Worm (Caenorhabditis elegans) whole organism, mixed stage, embryonic: ENCODE data around the gene C04F5.8.

Source experiments
- M03D4.4 ChIP-seq: sonication (generic microtip); optimal IDR thresholded peaks from 2 replicates; lab custom pipeline; 2017; ENCODE audit warnings: mild to moderate bottlenecking, missing genetic modification characterization, missing compliant biosample characterization
- bed-3 ChIP-seq: fragments of 200-800 bp; sonication (Bioruptor generic); optimal IDR thresholded peaks from 3 replicates; lab custom pipeline; 2018; ENCODE audit warnings: mild to moderate bottlenecking, missing genetic modification characterization, moderate library complexity, missing compliant biosample characterization
- blmp-1 ChIP-seq: fragments of 150-350 bp; optimal IDR thresholded peaks from 2 replicates; lab custom pipeline; 2014; ENCODE audit warnings: missing biosample characterization, missing genetic modification characterization
- ceh-39 ChIP-seq: fragments of 150-350 bp; optimal IDR thresholded peaks from 2 replicates; lab custom pipeline; 2014; ENCODE audit warnings: missing biosample characterization, missing genetic modification characterization
- ceh-43 ChIP-seq: fragments of 200-800 bp; sonication (Bioruptor generic); optimal IDR thresholded peaks from 2 replicates; lab custom pipeline; 2018; ENCODE audit warnings: mild to moderate bottlenecking, missing genetic modification characterization, moderate library complexity, missing compliant biosample characterization
- ceh-83 ChIP-seq: fragments of 200-800 bp; sonication (Bioruptor generic); optimal IDR thresholded peaks from 2 replicates; lab custom pipeline; 2018; ENCODE audit warnings: mild to moderate bottlenecking, missing genetic modification characterization, missing compliant biosample characterization
- elt-1 ChIP-seq: sonication (generic microtip); optimal IDR thresholded peaks from 2 replicates; lab custom pipeline; 2017; ENCODE audit warnings: missing genetic modification characterization, mild to moderate bottlenecking, missing compliant biosample characterization, antibody characterized with exemption, moderate library complexity, borderline replicate concordance; ENCODE audit not compliant: insufficient read depth
- elt-3 ChIP-seq: fragments of 150-350 bp; optimal IDR thresholded peaks from 2 replicates; lab custom pipeline; 2014; ENCODE audit warnings: missing biosample characterization, missing genetic modification characterization
- flh-1 ChIP-seq: fragments of 200-800 bp; sonication (Bioruptor generic); optimal IDR thresholded peaks from 2 replicates; lab custom pipeline; 2018; ENCODE audit warnings: mild to moderate bottlenecking, missing genetic modification characterization, moderate library complexity, missing compliant biosample characterization
- hlh-1 ChIP-seq: fragments of 150-350 bp; optimal IDR thresholded peaks from 2 replicates; lab custom pipeline; 2014; ENCODE audit warnings: missing biosample characterization, missing genetic modification reagents, missing genetic modification characterization
- lin-32 ChIP-seq: fragments of 200-800 bp; sonication (Bioruptor generic); optimal IDR thresholded peaks from 2 replicates; lab custom pipeline; 2018; ENCODE audit warnings: mild to moderate bottlenecking, missing genetic modification characterization, missing compliant biosample characterization
- lsy-2 ChIP-seq: fragments of 150-350 bp; optimal IDR thresholded peaks from 2 replicates; lab custom pipeline; 2014; ENCODE audit warnings: missing biosample characterization, missing genetic modification characterization
- mep-1 ChIP-seq: fragments of 150-350 bp; optimal IDR thresholded peaks from 2 replicates; lab custom pipeline; 2017; ENCODE audit warnings: missing biosample characterization, missing genetic modification reagents, missing genetic modification characterization, inconsistent platforms
- mls-2 ChIP-seq: sonication (generic microtip); optimal IDR thresholded peaks from 2 replicates; lab custom pipeline; 2016; ENCODE audit warnings: mild to moderate bottlenecking, missing genetic modification characterization, moderate library complexity, missing compliant biosample characterization
- nhr-12 ChIP-seq: fragments of 150-350 bp; optimal IDR thresholded peaks from 2 replicates; lab custom pipeline; 2014; ENCODE audit warnings: missing biosample characterization, missing genetic modification characterization
- nhr-237 ChIP-seq: fragments of 150-350 bp; optimal IDR thresholded peaks from 2 replicates; lab custom pipeline; 2014; ENCODE audit warnings: missing biosample characterization, missing genetic modification characterization
- nhr-28 ChIP-seq: fragments of 150-350 bp; optimal IDR thresholded peaks from 2 replicates; lab custom pipeline; 2014; ENCODE audit warnings: missing biosample characterization, missing genetic modification characterization
- pha-4 ChIP-seq: fragments of 150-350 bp; optimal IDR thresholded peaks from 2 replicates; lab custom pipeline; 2018; ENCODE audit warnings: missing biosample characterization, missing genetic modification reagents, missing genetic modification characterization
- sem-2 ChIP-seq: fragments of 200-800 bp; sonication (Bioruptor generic); optimal IDR thresholded peaks from 2 replicates; lab custom pipeline; 2018; ENCODE audit warnings: mild to moderate bottlenecking, missing genetic modification characterization, missing compliant biosample characterization
- snpc-4 ChIP-seq: fragments of 150-350 bp; optimal IDR thresholded peaks from 2 replicates; lab custom pipeline; 2014; ENCODE audit warnings: missing biosample characterization, missing genetic modification characterization
- sptf-1 ChIP-seq: sonication (generic microtip); optimal IDR thresholded peaks from 2 replicates; lab custom pipeline; 2017; ENCODE audit warnings: mild to moderate bottlenecking, missing genetic modification characterization, moderate library complexity, missing compliant biosample characterization
- tbx-8 ChIP-seq: fragments of 200-800 bp; sonication (Bioruptor generic); optimal IDR thresholded peaks from 2 replicates; lab custom pipeline; 2018; ENCODE audit warnings: mild to moderate bottlenecking, missing genetic modification characterization, moderate library complexity, missing compliant biosample characterization
- unc-120 ChIP-seq: sonication (generic microtip); optimal IDR thresholded peaks from 2 replicates; lab custom pipeline; 2017; ENCODE audit warnings: missing genetic modification characterization, missing compliant biosample characterization; ENCODE audit not compliant: poor library complexity, severe bottlenecking
- unc-39 ChIP-seq: fragments of 150-350 bp; optimal IDR thresholded peaks from 2 replicates; lab custom pipeline; 2014; ENCODE audit warnings: missing biosample characterization, missing genetic modification characterization
- unc-62 ChIP-seq: fragments of 150-350 bp; optimal IDR thresholded peaks from 2 replicates; lab custom pipeline; 2014; ENCODE audit warnings: missing biosample characterization, missing genetic modification reagents, missing genetic modification characterization
- zip-8 ChIP-seq: fragments of 150-350 bp; optimal IDR thresholded peaks from 2 replicates; lab custom pipeline; 2014; ENCODE audit warnings: missing biosample characterization, missing genetic modification characterization
- ztf-11 ChIP-seq: fragments of 150-350 bp; optimal IDR thresholded peaks from 2 replicates; lab custom pipeline; 2014; ENCODE audit warnings: missing biosample characterization, missing genetic modification characterization

C04F5.8 gene

ce11 chrV:5119109-5119508, 5.6 kb upstream of the C04F5.8 start, which contains the start of gene C04F5.9:
Gene C04F5.9, minus strand, starts transcription at chrV:5119209.
- no peak for TF ChIP-seq blmp-1 (tag; lab: Kevin White, UChicago)
- TF ChIP-seq nhr-28 (tag; lab: Kevin White, UChicago): no peak
- no peak for TF ChIP-seq ceh-39 (tag; lab: Kevin White, UChicago)

ce11 chrV:5110684-5111083, 2.9 kb downstream of the C04F5.8 start, which contains the start of gene ugt-63:
Gene ugt-63, minus strand, starts transcription at chrV:5110772.
- TF ChIP-seq sem-2: no peak
- no peak for TF ChIP-seq unc-62 (GFP tag; lab: Kevin White, UChicago)

ce11 chrV:5107816-5108215, 5.7 kb downstream of the C04F5.8 start, which contains the start of gene srab-3:
Gene srab-3, minus strand, starts transcription at chrV:5107916.
- TF ChIP-seq bed-3 (GFP tag; lab: Kevin White, UChicago) (no peak), nhr-12 (tag; lab: Kevin White, UChicago) (no peak), tbx-8 (GFP tag; lab: Kevin White, UChicago) (no peak)

- TF ChIP-seq pha-4: no peak
- TF ChIP-seq bed-3 (GFP tag; lab: Kevin White, UChicago): no peak
- TF ChIP-seq mls-2 (tag; lab: Kevin White, UChicago): no peak
- TF ChIP-seq lin-32 (GFP tag; lab: Kevin White, UChicago): no peak
Measured at ce11 chrV:5104934-5105333, 8.6 kb downstream of the C04F5.8 start, which contains the start of gene srab-2. Gene srab-2, minus strand, starts transcription at chrV:5105034.

ce11 chrV:5102017-5102416, 11.5 kb downstream of the C04F5.8 start, which contains the start of gene srab-1:
Gene srab-1, minus strand, starts transcription at chrV:5102117.
- TF ChIP-seq mep-1 (no peak), nhr-12 (tag; lab: Kevin White, UChicago) (no peak)
- TF ChIP-seq, all 35 proteins: peak for 0

ce11 chrV:5098925-5099324, 14.6 kb downstream of the C04F5.8 start, which contains the start of gene unc-46:
Gene unc-46, minus strand, starts transcription at chrV:5099025.
- no peak for TF ChIP-seq ztf-11 (tag; lab: Kevin White, UChicago)
- TF ChIP-seq unc-39 (tag; lab: Kevin White, UChicago): no peak
- TF ChIP-seq unc-62 (GFP tag; lab: Kevin White, UChicago): no peak
- TF ChIP-seq, all 35 proteins: peak for 0

- TF ChIP-seq lin-32 (GFP tag; lab: Kevin White, UChicago) (no peak), unc-39 (tag; lab: Kevin White, UChicago) (no peak)
Measured at ce11 chrV:5097035-5097434, 16.5 kb downstream of the C04F5.8 start, which contains the start of gene C04F5.2. Gene C04F5.2, minus strand, starts transcription at chrV:5097135.

ce11 chrV:5090386-5090785, 23.2 kb downstream of the C04F5.8 start:
- TF ChIP-seq ceh-83 (GFP tag; lab: Kevin White, UChicago): no peak
- no peak for TF ChIP-seq sptf-1 (tag; lab: Kevin White, UChicago)
- TF ChIP-seq unc-39 (tag; lab: Kevin White, UChicago): no peak
- TF ChIP-seq M03D4.4: no peak
- TF ChIP-seq blmp-1 (tag; lab: Kevin White, UChicago): no peak
- no peak for TF ChIP-seq flh-1 (GFP tag; lab: Kevin White, UChicago)
- no peak for TF ChIP-seq elt-1
- TF ChIP-seq, all 35 proteins: peak for 0

ce11 chrV:5089497-5090134, 23.9 kb downstream of the C04F5.8 start, which contains the start of gene glb-32:
Gene glb-32, minus strand, starts transcription at chrV:5089547.
- TF ChIP-seq ceh-39 (tag; lab: Kevin White, UChicago) (no peak), mep-1 (no peak), elt-1 (no peak)

ce11 chrV:5088311-5088710, 25.2 kb downstream of the C04F5.8 start:
- TF ChIP-seq hlh-1 (tag; lab: Kevin White, UChicago): no peak
- TF ChIP-seq bed-3 (GFP tag; lab: Kevin White, UChicago): no peak
- TF ChIP-seq ceh-43 (GFP tag; lab: Kevin White, UChicago): no peak
- no peak for TF ChIP-seq lsy-2 (tag; lab: Kevin White, UChicago)
- no peak for TF ChIP-seq zip-8 (tag; lab: Kevin White, UChicago)
- TF ChIP-seq mep-1: no peak
- no peak for TF ChIP-seq unc-39 (tag; lab: Kevin White, UChicago)
- TF ChIP-seq elt-3 (tag; lab: Kevin White, UChicago): no peak
- no peak for TF ChIP-seq unc-120
- TF ChIP-seq snpc-4 (tag; lab: Kevin White, UChicago): no peak
- TF ChIP-seq elt-1: no peak
- TF ChIP-seq nhr-237: no peak
- TF ChIP-seq ztf-11 (tag; lab: Kevin White, UChicago): no peak
- TF ChIP-seq, all 35 proteins: peak for 0
